Worm (Caenorhabditis elegans): ENCODE results near the gene C11E4.7.

The C11E4.7 gene

DNA sequence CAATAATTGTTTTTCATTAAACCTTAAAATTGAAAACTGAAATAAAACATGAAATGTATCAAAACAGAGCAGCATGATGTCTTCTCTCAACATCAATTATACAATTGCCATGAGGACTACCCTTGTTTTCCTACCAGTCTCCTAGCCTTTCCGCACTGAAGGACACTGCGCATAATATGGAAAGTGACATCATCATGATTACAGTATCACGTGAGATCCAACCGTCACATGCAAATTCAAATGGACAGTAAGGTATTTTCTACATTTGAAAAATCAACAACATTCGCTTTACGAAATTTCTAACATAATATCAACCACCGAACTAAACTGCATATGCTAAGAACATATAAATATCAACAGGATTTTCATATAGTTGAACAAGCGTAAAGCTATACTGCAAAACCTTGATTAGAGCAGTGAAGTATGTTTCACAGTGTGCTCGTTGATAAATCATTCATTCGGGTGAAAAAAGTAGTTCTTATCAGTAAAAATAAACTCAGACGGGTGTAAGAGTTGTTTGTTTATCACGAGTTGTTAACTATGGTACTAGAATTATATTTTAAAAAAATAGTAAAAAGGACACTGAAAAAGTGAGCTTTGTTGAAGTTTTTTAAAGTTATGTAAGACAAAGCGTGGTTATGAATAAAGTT is 21.9 kb downstream of the C11E4.7 start (continued):
- TF ChIP-seq hlh-4 (tag; optimal IDR thresholded peaks at IDR 0.05) (no peak), efl-1 (optimal IDR thresholded peaks at IDR 0.05) (peak in 1 of 2 experiments; percentile 4), efl-1 (GFP tag; optimal IDR thresholded peaks at IDR 0.05 in 1 of 2) (no peak), nhr-71 (tag; optimal IDR thresholded peaks at IDR 0.05) (peak; percentile 83), mep-1 (tag; optimal IDR thresholded peaks at IDR 0.05) (peak; percentile 79), fkh-8 (tag; optimal IDR thresholded peaks at IDR 0.05) (no peak), ets-5 (GFP tag; IDR thresholded peaks at IDR 0.05) (no peak), fkh-4 (tag; optimal IDR thresholded peaks at IDR 0.05; ENCODE audit: borderline replicate concordance) (no peak), skn-1 (tag; optimal IDR thresholded peaks at IDR 0.05) (no peak), aly-2 (tag; optimal IDR thresholded peaks at IDR 0.05) (no peak), zip-4 (GFP tag; optimal IDR thresholded peaks at IDR 0.05) (no peak), isw-1 (GFP tag; IDR thresholded peaks at IDR 0.05) (no peak), snpc-4 (tag; optimal IDR thresholded peaks at IDR 0.05) (no peak), pax-3 (tag; optimal IDR thresholded peaks at IDR 0.05) (no peak), mdl-1 (tag; optimal IDR thresholded peaks at IDR 0.05) (peak in 1 of 2 experiments; percentile 33), ztf-4 (tag; optimal IDR thresholded peaks at IDR 0.05) (peak; percentile 1), unc-86 (tag; optimal IDR thresholded peaks at IDR 0.05) (no peak), nhr-20 (tag; optimal IDR thresholded peaks at IDR 0.05) (peak; percentile 82), grh-1 (GFP tag; IDR thresholded peaks at IDR 0.05) (peak; percentile 48; the same call in 1 of the 2 replicates), snu-23 (GFP tag; optimal IDR thresholded peaks at IDR 0.05) (peak; percentile 78), egl-13 (tag; optimal IDR thresholded peaks at IDR 0.05) (no peak), ceh-82 (tag; optimal IDR thresholded peaks at IDR 0.05) (no peak), Y116A8C.19 (tag; optimal IDR thresholded peaks at IDR 0.05; ENCODE audit: borderline replicate concordance) (no peak), nhr-84 (tag; optimal IDR thresholded peaks at IDR 0.05) (no peak), xbp-1 (tag; optimal IDR thresholded peaks at IDR 0.05) (peak; percentile 41), ceh-63 (GFP tag; optimal IDR thresholded peaks at IDR 0.05) (no peak), nhr-85 (tag) (peak; percentile 97), hpl-2 (GFP tag; optimal IDR thresholded peaks at IDR 0.05) (no peak), mef-2 (tag; optimal IDR thresholded peaks at IDR 0.05) (no peak), lin-35 (GFP tag; optimal IDR thresholded peaks at IDR 0.05) (peak in 1 of 2 experiments; percentile 68), nhr-77 (tag; optimal IDR thresholded peaks at IDR 0.05) (no peak), lir-3 (tag; optimal IDR thresholded peaks at IDR 0.05; ENCODE audit: poor library complexity) (peak; percentile 29), nhr-11 (tag; optimal IDR thresholded peaks at IDR 0.05) (no peak), zag-1 (tag; optimal IDR thresholded peaks at IDR 0.05) (no peak), dpl-1 (GFP tag; optimal IDR thresholded peaks at IDR 0.05) (peak in 1 of 3 experiments; percentile 10), C04F5.9 (tag; optimal IDR thresholded peaks at IDR 0.05) (no peak), mab-9 (GFP tag; IDR thresholded peaks at IDR 0.05) (no peak), lin-13 (GFP tag; optimal IDR thresholded peaks at IDR 0.05) (peak; percentile 61), fos-1 (tag; optimal IDR thresholded peaks at IDR 0.05) (no peak), dsc-1 (tag; optimal IDR thresholded peaks at IDR 0.05) (no peak), ama-1 (optimal IDR thresholded peaks at IDR 0.05) (no peak), unc-98 (GFP tag; IDR thresholded peaks at IDR 0.05) (no peak), sptf-1 (tag; optimal IDR thresholded peaks at IDR 0.05) (no peak)

DNA sequence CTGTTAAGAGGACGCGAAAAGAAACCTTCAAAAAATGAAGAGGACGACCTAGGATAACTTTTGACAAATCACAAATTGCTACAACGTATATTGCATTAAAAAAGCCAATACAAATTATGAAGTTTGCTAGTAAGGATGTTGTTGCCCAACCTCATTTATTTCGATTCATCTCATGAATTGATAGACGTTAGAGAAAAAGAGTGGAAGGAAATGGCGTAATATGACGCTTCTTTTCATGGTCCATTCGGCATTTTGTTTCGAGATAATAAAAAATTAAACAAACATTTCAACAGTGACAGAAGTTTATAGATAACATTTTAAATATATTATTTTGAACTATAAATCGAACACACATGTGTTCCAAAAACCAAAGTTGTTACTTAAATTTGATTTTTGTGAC is 23.9 kb downstream of the C11E4.7 start:
- TF ChIP-seq lsy-2 (tag; optimal IDR thresholded peaks at IDR 0.05) (peak in 1 of 2 experiments; percentile 20), nhr-71 (tag; optimal IDR thresholded peaks at IDR 0.05) (peak; percentile 18), irx-1 (tag; optimal IDR thresholded peaks at IDR 0.05) (no peak), lin-14 (GFP tag; optimal IDR thresholded peaks at IDR 0.05) (peak; percentile 51)
